Fruit fly (Drosophila melanogaster): ENCODE measurements around the gene eys.

Gene eys

dm6 chr2L:2311449-2311848, at the start of gene eys:
eys (plus strand) TSS chr2L:2311680.
- no peak for TF ChIP-seq Myc (optimal IDR thresholded peaks at IDR 0.05)
- TF ChIP-seq h (optimal IDR thresholded peaks at IDR 0.05) = no peak
- TF ChIP-seq insv (optimal IDR thresholded peaks at IDR 0.05) = no peak
- no peak for TF ChIP-seq psq (optimal IDR thresholded peaks at IDR 0.05)
- TF ChIP-seq ttk (optimal IDR thresholded peaks at IDR 0.05) = no peak
- no peak for TF ChIP-seq Sin3A (optimal IDR thresholded peaks at IDR 0.05)

- no peak for TF ChIP-seq ttk (optimal IDR thresholded peaks at IDR 0.05)
- TF ChIP-seq insv (optimal IDR thresholded peaks at IDR 0.05) = no peak
- no peak for TF ChIP-seq h (optimal IDR thresholded peaks at IDR 0.05)
- TF ChIP-seq Sin3A (optimal IDR thresholded peaks at IDR 0.05) = no peak
- TF ChIP-seq psq (optimal IDR thresholded peaks at IDR 0.05) = no peak
- TF ChIP-seq Myc (optimal IDR thresholded peaks at IDR 0.05) = no peak
Measured at dm6 chr2L:2263142-2263541, 48.3 kb upstream of the eys start, which contains the start of gene CG4270. CG4270 (plus strand) TSS chr2L:2263442.

- no peak for TF ChIP-seq ttk (optimal IDR thresholded peaks at IDR 0.05)
- no peak for TF ChIP-seq h (optimal IDR thresholded peaks at IDR 0.05)
- TF ChIP-seq insv (optimal IDR thresholded peaks at IDR 0.05) = no peak
- TF ChIP-seq Sin3A (optimal IDR thresholded peaks at IDR 0.05) = no peak
- TF ChIP-seq Myc (optimal IDR thresholded peaks at IDR 0.05) = no peak
- no peak for TF ChIP-seq psq (optimal IDR thresholded peaks at IDR 0.05)
Measured at dm6 chr2L:2265221-2265620, 46.3 kb upstream of the eys start, which contains the start of gene CG34049. CG34049 (minus strand) TSS chr2L:2265321.

dm6 chr2L:2269040-2269439, 42.4 kb upstream of the eys start, which contains the start of gene CG17242:
CG17242 (minus strand) TSS chr2L:2269140.
- TF ChIP-seq Myc (optimal IDR thresholded peaks at IDR 0.05) (no peak), psq (optimal IDR thresholded peaks at IDR 0.05) (no peak), Sin3A (optimal IDR thresholded peaks at IDR 0.05) (no peak), ttk (optimal IDR thresholded peaks at IDR 0.05) (no peak), h (optimal IDR thresholded peaks at IDR 0.05) (no peak), insv (optimal IDR thresholded peaks at IDR 0.05) (no peak)

- no peak for TF ChIP-seq psq (optimal IDR thresholded peaks at IDR 0.05)
- TF ChIP-seq Sin3A (optimal IDR thresholded peaks at IDR 0.05) = no peak
- TF ChIP-seq Myc (optimal IDR thresholded peaks at IDR 0.05) = no peak
- TF ChIP-seq h (optimal IDR thresholded peaks at IDR 0.05) = no peak
- TF ChIP-seq ttk (optimal IDR thresholded peaks at IDR 0.05) = no peak
- no peak for TF ChIP-seq insv (optimal IDR thresholded peaks at IDR 0.05)
Measured at dm6 chr2L:2284863-2285262, 26.6 kb upstream of the eys start, which contains the start of gene CG4271. CG4271 (plus strand) TSS chr2L:2285163.

dm6 chr2L:2286773-2287172, 24.7 kb upstream of the eys start, which contains the start of gene CG31681:
CG31681 (minus strand) TSS chr2L:2286873.
- no peak for TF ChIP-seq Myc (optimal IDR thresholded peaks at IDR 0.05)
- TF ChIP-seq insv (optimal IDR thresholded peaks at IDR 0.05) = no peak
- TF ChIP-seq h (optimal IDR thresholded peaks at IDR 0.05) = no peak
- no peak for TF ChIP-seq ttk (optimal IDR thresholded peaks at IDR 0.05)
- no peak for TF ChIP-seq Sin3A (optimal IDR thresholded peaks at IDR 0.05)
- no peak for TF ChIP-seq psq (optimal IDR thresholded peaks at IDR 0.05)

- TF ChIP-seq Myc (optimal IDR thresholded peaks at IDR 0.05) (no peak), h (optimal IDR thresholded peaks at IDR 0.05) (no peak), psq (optimal IDR thresholded peaks at IDR 0.05) (no peak)
Measured at dm6 chr2L:2287807-2288206, 23.7 kb upstream of the eys start, which contains the start of gene CG42658. CG42658 (minus strand) TSS chr2L:2287907.

dm6 chr2L:2289316-2289715, 22.2 kb upstream of the eys start, which contains the start of gene CG17237:
CG17237 (minus strand) TSS chr2L:2289416.
- TF ChIP-seq ttk (optimal IDR thresholded peaks at IDR 0.05) (no peak), insv (optimal IDR thresholded peaks at IDR 0.05) (no peak), h (optimal IDR thresholded peaks at IDR 0.05) (no peak), psq (optimal IDR thresholded peaks at IDR 0.05) (no peak), Myc (optimal IDR thresholded peaks at IDR 0.05) (no peak), Sin3A (optimal IDR thresholded peaks at IDR 0.05) (no peak)

dm6 chr2L:2290638-2291037, 20.8 kb upstream of the eys start, which contains the start of gene robl22E:
robl22E (minus strand) TSS chr2L:2290738.
- no peak for TF ChIP-seq Myc (optimal IDR thresholded peaks at IDR 0.05)
- no peak for TF ChIP-seq insv (optimal IDR thresholded peaks at IDR 0.05)
- no peak for TF ChIP-seq Sin3A (optimal IDR thresholded peaks at IDR 0.05)
- TF ChIP-seq ttk (optimal IDR thresholded peaks at IDR 0.05) = no peak
- no peak for TF ChIP-seq psq (optimal IDR thresholded peaks at IDR 0.05)
- TF ChIP-seq h (optimal IDR thresholded peaks at IDR 0.05) = no peak

- TF ChIP-seq psq (optimal IDR thresholded peaks at IDR 0.05) (no peak), h (optimal IDR thresholded peaks at IDR 0.05) (no peak), Sin3A (optimal IDR thresholded peaks at IDR 0.05) (no peak), insv (optimal IDR thresholded peaks at IDR 0.05) (no peak), Myc (optimal IDR thresholded peaks at IDR 0.05) (no peak), ttk (optimal IDR thresholded peaks at IDR 0.05) (no peak)
Measured at dm6 chr2L:2299803-2300202, 11.7 kb upstream of the eys start, which contains the start of gene CG31949. CG31949 (plus strand) TSS chr2L:2300103.

- TF ChIP-seq psq (optimal IDR thresholded peaks at IDR 0.05) (no peak), ttk (optimal IDR thresholded peaks at IDR 0.05) (no peak), h (optimal IDR thresholded peaks at IDR 0.05) (no peak), insv (optimal IDR thresholded peaks at IDR 0.05) (no peak), Sin3A (optimal IDR thresholded peaks at IDR 0.05) (no peak), Myc (optimal IDR thresholded peaks at IDR 0.05) (no peak)
Measured at dm6 chr2L:2307648-2308047, 3.8 kb upstream of the eys start, which contains the start of gene CG16995. CG16995 (plus strand) TSS chr2L:2307948.

- TF ChIP-seq h (optimal IDR thresholded peaks at IDR 0.05) = no peak
- no peak for TF ChIP-seq Myc (optimal IDR thresholded peaks at IDR 0.05)
- no peak for TF ChIP-seq psq (optimal IDR thresholded peaks at IDR 0.05)
- no peak for TF ChIP-seq ttk (optimal IDR thresholded peaks at IDR 0.05)
- TF ChIP-seq insv (optimal IDR thresholded peaks at IDR 0.05) = no peak
Measured at dm6 chr2L:2314165-2314564, 2.7 kb downstream of the eys start.

dm6 chr2L:2348479-2348878, 37.0 kb downstream of the eys start:
- no peak for TF ChIP-seq ttk (optimal IDR thresholded peaks at IDR 0.05)
- TF ChIP-seq psq (optimal IDR thresholded peaks at IDR 0.05) = no peak
- TF ChIP-seq Sin3A (optimal IDR thresholded peaks at IDR 0.05) = no peak
- no peak for TF ChIP-seq h (optimal IDR thresholded peaks at IDR 0.05)
- TF ChIP-seq insv (optimal IDR thresholded peaks at IDR 0.05) = no peak
- TF ChIP-seq Myc (optimal IDR thresholded peaks at IDR 0.05) = no peak
